Worm (Caenorhabditis elegans) whole organism, early embryonic: Measurements from ENCODE around the gene ugt-17.

ENCODE experiments used
- flt-1 ChIP-seq: fragments of 200-800 bp; sonication (Bioruptor generic); IDR thresholded peaks from 2 replicates; pipeline ENCODE4 v1.3.6; 2022; ENCODE audit warnings: missing genetic modification characterization, missing compliant biosample characterization
- hnd-1 ChIP-seq: sonication (generic microtip); optimal IDR thresholded peaks from 2 replicates; lab custom pipeline; 2016; ENCODE audit warnings: missing genetic modification characterization, missing compliant biosample characterization

ce11 chrV:10107309-10107708 lies 2.5 kb upstream of the ugt-17 start, which contains the start of gene C08B6.11:
- no peak for TF ChIP-seq hnd-1 (tag; lab: Kevin White, UChicago)
- TF ChIP-seq flt-1 (GFP tag; lab: Robert Waterston, UW) = no peak
